Worm (Caenorhabditis elegans): ENCODE results near the gene sdf-9.

- no peak for TF ChIP-seq elt-3 (tag; optimal IDR thresholded peaks at IDR 0.05)
- no peak for TF ChIP-seq ceh-83 (GFP tag; optimal IDR thresholded peaks at IDR 0.05)
- TF ChIP-seq unc-62 (GFP tag; optimal IDR thresholded peaks at IDR 0.05): no peak
- no peak for TF ChIP-seq elt-1 (tag; optimal IDR thresholded peaks at IDR 0.05; ENCODE audit: borderline replicate concordance, insufficient read depth)
- TF ChIP-seq lsy-2 (tag; optimal IDR thresholded peaks at IDR 0.05): no peak
- peak; percentile 5 for TF ChIP-seq mep-1 (tag; optimal IDR thresholded peaks at IDR 0.05)
- TF ChIP-seq nhr-76 (tag; optimal IDR thresholded peaks at IDR 0.05): no peak
Measured at ce11 chrV:20828820-20829219, 30.8 kb downstream of the sdf-9 start, which contains the start of gene sbt-1.

Data from whole organism, mixed stage, embryonic.